Worm (Caenorhabditis elegans): ENCODE measurements around the gene W06A7.2.

The W06A7.2 gene

DNA sequence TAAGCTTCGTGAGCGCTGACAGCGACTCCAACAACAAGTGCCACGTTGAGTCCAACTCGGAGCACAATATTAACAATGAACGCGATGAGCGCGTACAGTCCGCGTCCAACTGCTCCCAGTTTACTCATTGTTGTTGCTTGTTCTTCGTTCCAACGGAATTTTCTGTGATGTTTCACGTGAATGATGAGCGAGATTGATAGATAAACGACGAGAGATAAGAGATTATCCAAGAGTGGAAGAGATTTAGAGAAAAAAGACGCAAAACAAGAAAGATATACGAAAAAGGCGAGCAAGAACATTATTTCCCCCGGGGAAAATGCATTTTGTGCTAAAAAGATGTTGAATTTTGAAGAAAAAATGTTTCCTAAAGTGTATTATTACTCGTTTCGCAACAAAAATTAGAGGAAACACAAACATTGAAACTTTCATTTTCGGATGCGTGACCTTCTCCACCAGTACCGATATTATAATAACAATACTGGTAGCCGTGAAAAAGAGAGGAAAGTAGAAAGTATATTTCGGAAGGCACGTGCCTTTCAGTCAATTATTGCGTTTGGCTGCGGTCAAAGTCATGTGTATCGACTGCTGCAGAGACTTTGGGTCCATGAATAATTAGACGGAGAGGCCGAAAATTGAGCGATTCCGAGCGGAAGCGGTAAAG is 9.9 kb downstream of the W06A7.2 start:
- peak in 3 of 6 experiments; percentile 15 to 70 (median 55) for TF ChIP-seq elt-3 (tag; optimal IDR thresholded peaks at IDR 0.05)
- peak in 1 of 2 experiments; percentile 15 for TF ChIP-seq lin-35 (GFP tag; optimal IDR thresholded peaks at IDR 0.05)
- no peak for TF ChIP-seq efl-1 (optimal IDR thresholded peaks at IDR 0.05)
- peak in 1 of 2 experiments; percentile 31 for TF ChIP-seq efl-1 (GFP tag; optimal IDR thresholded peaks at IDR 0.05 in 1 of 2)
- TF ChIP-seq snu-23 (GFP tag; optimal IDR thresholded peaks at IDR 0.05), result peak; percentile 2
- peak; percentile 31 for TF ChIP-seq rnt-1 (tag; optimal IDR thresholded peaks at IDR 0.05)
- peak; percentile 1 for TF ChIP-seq xbp-1 (tag; optimal IDR thresholded peaks at IDR 0.05)
- TF ChIP-seq nhr-71 (tag; optimal IDR thresholded peaks at IDR 0.05), result peak; percentile 44
- no peak for TF ChIP-seq nhr-90 (tag; optimal IDR thresholded peaks at IDR 0.05; ENCODE audit: poor library complexity)
- TF ChIP-seq ama-1 (optimal IDR thresholded peaks at IDR 0.05), result peak; percentile 35
- peak; percentile 85 for TF ChIP-seq nhr-85 (tag)
- TF ChIP-seq fkh-4 (tag; optimal IDR thresholded peaks at IDR 0.05; ENCODE audit: borderline replicate concordance), result no peak
- peak; percentile 36 for TF ChIP-seq nhr-20 (tag; optimal IDR thresholded peaks at IDR 0.05)
- no peak for TF ChIP-seq dpl-1 (GFP tag; optimal IDR thresholded peaks at IDR 0.05)
- peak; percentile 75 for TF ChIP-seq blmp-1 (tag; optimal IDR thresholded peaks at IDR 0.05)
- TF ChIP-seq lin-14 (GFP tag; optimal IDR thresholded peaks at IDR 0.05), result peak; percentile 62
- no peak for TF ChIP-seq swsn-7 (tag; optimal IDR thresholded peaks at IDR 0.05)
- peak; percentile 58 for TF ChIP-seq nhr-19 (GFP tag; conservative IDR thresholded peaks at IDR 0.05)
- TF ChIP-seq C34B4.2 (tag; optimal IDR thresholded peaks at IDR 0.05), result no peak
- peak; percentile 16 for TF ChIP-seq nhr-47 (tag; optimal IDR thresholded peaks at IDR 0.05)

DNA sequence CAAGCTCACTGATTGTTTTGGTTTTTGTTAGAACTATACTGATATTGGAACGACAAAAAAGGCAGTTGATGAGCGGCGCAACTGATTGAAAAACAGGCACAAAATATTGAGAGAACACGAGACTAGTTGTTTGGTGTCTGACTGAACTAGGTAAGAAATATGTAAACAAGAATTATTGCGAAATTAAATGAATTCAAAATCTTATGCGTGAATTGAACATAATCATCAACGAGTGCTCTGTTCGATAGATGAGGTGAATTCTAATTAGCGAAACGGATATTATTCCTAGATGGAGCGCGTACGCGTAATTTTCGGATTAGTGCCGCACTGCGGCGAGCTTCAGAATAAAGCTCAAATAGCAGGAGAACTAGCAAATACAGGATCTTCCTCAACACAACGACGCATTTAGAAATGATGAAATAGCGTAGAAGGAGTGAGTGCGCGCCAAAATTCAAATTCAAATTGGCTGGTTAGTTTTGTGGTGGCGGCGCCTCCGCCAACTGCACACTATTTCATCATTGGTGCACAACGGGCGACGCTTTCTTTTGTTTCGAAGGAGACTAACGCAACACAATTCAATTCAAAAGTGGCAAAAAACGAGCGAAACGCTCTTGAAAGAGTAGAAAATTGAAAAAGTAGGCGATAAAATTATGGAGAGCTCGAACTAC is 10.6 kb downstream of the W06A7.2 start:
- TF ChIP-seq snpc-4 (tag; optimal IDR thresholded peaks at IDR 0.05) (no peak), egl-13 (tag; optimal IDR thresholded peaks at IDR 0.05) (no peak), unc-98 (GFP tag; IDR thresholded peaks at IDR 0.05) (no peak), nhr-85 (tag) (no peak), lin-14 (GFP tag; optimal IDR thresholded peaks at IDR 0.05) (peak; percentile 23), nhr-12 (tag; optimal IDR thresholded peaks at IDR 0.05) (no peak), fkh-10 (GFP tag; optimal IDR thresholded peaks at IDR 0.05) (peak; percentile 59), blmp-1 (tag; optimal IDR thresholded peaks at IDR 0.05) (no peak), lin-35 (GFP tag; optimal IDR thresholded peaks at IDR 0.05) (peak in 1 of 2 experiments; percentile 7), ceh-8 (GFP tag; optimal IDR thresholded peaks at IDR 0.05) (no peak), unc-130 (tag; optimal IDR thresholded peaks at IDR 0.05) (no peak), hlh-17 (GFP tag; optimal IDR thresholded peaks at IDR 0.05; ENCODE audit: borderline replicate concordance) (no peak), isw-1 (GFP tag; IDR thresholded peaks at IDR 0.05) (no peak), ceh-82 (tag; optimal IDR thresholded peaks at IDR 0.05) (peak in 1 of 3 experiments; percentile 26), zip-4 (GFP tag; optimal IDR thresholded peaks at IDR 0.05) (no peak), efl-3 (GFP tag; optimal IDR thresholded peaks at IDR 0.05) (no peak), tlp-1 (tag; optimal IDR thresholded peaks at IDR 0.05) (no peak), dpl-1 (GFP tag; optimal IDR thresholded peaks at IDR 0.05) (peak in 1 of 3 experiments; percentile 5), lsy-2 (tag; optimal IDR thresholded peaks at IDR 0.05) (no peak), mep-1 (tag; optimal IDR thresholded peaks at IDR 0.05) (no peak), egl-27 (tag; optimal IDR thresholded peaks at IDR 0.05) (no peak), efl-1 (optimal IDR thresholded peaks at IDR 0.05) (peak in 1 of 2 experiments; percentile 19), efl-1 (GFP tag; optimal IDR thresholded peaks at IDR 0.05 in 1 of 2) (peak; percentile 6 to 85), elt-3 (tag; optimal IDR thresholded peaks at IDR 0.05) (no peak), ceh-63 (GFP tag; optimal IDR thresholded peaks at IDR 0.05) (no peak), nhr-71 (tag; optimal IDR thresholded peaks at IDR 0.05) (no peak), pag-3 (tag; optimal IDR thresholded peaks at IDR 0.05; ENCODE audit: borderline replicate concordance, insufficient read depth) (no peak), lin-39 (tag; optimal IDR thresholded peaks at IDR 0.05) (no peak), nhr-90 (tag; optimal IDR thresholded peaks at IDR 0.05; ENCODE audit: poor library complexity) (no peak), tbx-2 (tag; optimal IDR thresholded peaks at IDR 0.05) (no peak)
